Worm (Caenorhabditis elegans) whole organism, early embryonic: ENCODE data around the gene ZK1251.3.

Experiments used
- B0310.2 ChIP-seq: sonication (generic microtip); optimal IDR thresholded peaks from 2 replicates; lab custom pipeline; 2016; ENCODE audit warnings: mild to moderate bottlenecking, missing genetic modification characterization, missing compliant biosample characterization
- F13C5.2 ChIP-seq: sonication (generic microtip); optimal IDR thresholded peaks from 2 replicates; lab custom pipeline; 2017; ENCODE audit warnings: mild to moderate bottlenecking, missing genetic modification characterization, inconsistent platforms, missing compliant biosample characterization
- aly-1 ChIP-seq: sonication (generic microtip); optimal IDR thresholded peaks from 2 replicates; lab custom pipeline; 2016; ENCODE audit warnings: missing genetic modification characterization, missing compliant biosample characterization
- ama-1 ChIP-seq: fragments of 150-350 bp; optimal IDR thresholded peaks from 2 replicates; lab custom pipeline; 2014
- ceh-13 ChIP-seq: fragments of 200-800 bp; sonication (Bioruptor generic); optimal IDR thresholded peaks from 2 replicates; lab custom pipeline; 2018; ENCODE audit warnings: mild to moderate bottlenecking, missing genetic modification characterization, missing compliant biosample characterization
- ceh-36 ChIP-seq: sonication (generic microtip); optimal IDR thresholded peaks from 2 replicates; lab custom pipeline; 2016; ENCODE audit warnings: missing genetic modification characterization, inconsistent platforms, missing compliant biosample characterization
- ets-7 ChIP-seq: sonication (generic microtip); optimal IDR thresholded peaks from 2 replicates; lab custom pipeline; 2016; ENCODE audit warnings: missing genotype, missing genetic modification characterization, missing compliant biosample characterization
- hmbx-1 ChIP-seq: sonication (generic microtip); optimal IDR thresholded peaks from 2 replicates; lab custom pipeline; 2016; ENCODE audit warnings: mild to moderate bottlenecking, missing genetic modification characterization, missing compliant biosample characterization
- hnd-1 ChIP-seq: sonication (generic microtip); optimal IDR thresholded peaks from 2 replicates; lab custom pipeline; 2016; ENCODE audit warnings: missing genetic modification characterization, missing compliant biosample characterization
- pes-1 ChIP-seq: fragments of 200-800 bp; sonication (Bioruptor generic); IDR thresholded peaks from 2 replicates; pipeline ENCODE4 v1.3.6; 2022; ENCODE audit warnings: missing genetic modification reagents, missing genetic modification characterization, missing compliant biosample characterization
- scrt-1 ChIP-seq: fragments of 200-800 bp; sonication (Bioruptor generic); IDR thresholded peaks from 2 replicates; pipeline ENCODE4 v1.3.6; 2022; ENCODE audit warnings: missing genetic modification characterization, missing compliant biosample characterization
- sea-1 ChIP-seq: fragments of 200-800 bp; sonication (Bioruptor generic); conservative IDR thresholded peaks from 2 replicates; pipeline ENCODE4 v1.3.6; 2022; ENCODE audit warnings: missing genetic modification characterization, missing compliant biosample characterization
- tbx-11 ChIP-seq: fragments of 200-800 bp; sonication (Bioruptor generic); IDR thresholded peaks from 2 replicates; pipeline ENCODE4 v1.3.6; 2022; ENCODE audit warnings: missing genetic modification characterization, missing compliant biosample characterization
- tbx-37 ChIP-seq: fragments of 200-800 bp; sonication (Bioruptor generic); conservative IDR thresholded peaks from 2 replicates; pipeline ENCODE4 v1.3.6; 2022; ENCODE audit warnings: missing genetic modification reagents, missing genetic modification characterization, missing compliant biosample characterization
- tra-4 ChIP-seq: sonication (generic microtip); optimal IDR thresholded peaks from 2 replicates; lab custom pipeline; 2017; ENCODE audit warnings: missing genetic modification characterization, missing compliant biosample characterization

ZK1251.3 gene

DNA sequence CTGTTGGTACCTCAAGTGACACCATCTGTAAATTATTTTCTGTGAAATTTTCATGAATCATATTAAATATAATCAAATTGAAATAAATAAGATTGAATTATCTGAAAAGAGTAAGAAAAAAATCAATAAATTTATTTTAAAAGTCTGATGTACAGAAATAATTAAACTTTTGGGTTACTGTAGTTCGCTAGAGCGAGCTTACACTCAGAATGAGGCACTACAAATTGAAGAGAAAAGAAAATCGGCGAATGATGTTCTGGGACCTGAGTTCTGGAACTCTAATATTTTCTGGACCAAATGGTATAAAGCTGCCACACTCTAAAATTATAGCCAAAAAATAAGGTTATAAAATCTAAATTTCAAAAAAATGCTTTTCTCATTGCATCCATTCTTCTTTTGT is 50.4 kb downstream of the ZK1251.3 start:
- TF ChIP-seq ceh-36 (tag; lab: Kevin White, UChicago), result no peak
- TF ChIP-seq pes-1 (GFP tag; lab: Robert Waterston, UW), result no peak
- no peak for TF ChIP-seq tbx-37 (GFP tag; lab: Robert Waterston, UW)
- no peak for TF ChIP-seq B0310.2 (tag; lab: Kevin White, UChicago)
- TF ChIP-seq F13C5.2 (tag; lab: Kevin White, UChicago), result no peak
- TF ChIP-seq hnd-1 (tag; lab: Kevin White, UChicago), result no peak
- no peak for TF ChIP-seq ceh-13 (GFP tag; lab: Kevin White, UChicago)
- TF ChIP-seq sea-1 (GFP tag; lab: Robert Waterston, UW), result no peak
- no peak for TF ChIP-seq hmbx-1 (tag; lab: Kevin White, UChicago)
- TF ChIP-seq ama-1 (lab: Kevin White, UChicago), result no peak
- no peak for TF ChIP-seq ets-7
- no peak for TF ChIP-seq aly-1
- no peak for TF ChIP-seq tra-4 (tag; lab: Kevin White, UChicago)
- TF ChIP-seq tbx-11 (GFP tag; lab: Robert Waterston, UW), result no peak
- no peak for TF ChIP-seq scrt-1 (GFP tag; lab: Robert Waterston, UW)
